Fruit fly (Drosophila melanogaster) whole organism, embryonic: ENCODE measurements around the gene Gr64a.
A peak's percentile ranks its signal among the peaks of the same experiment; 100 is the strongest.

Source experiments
- Abd-B ChIP-seq: fragments of 200-800 bp; sonication (Bioruptor generic); optimal IDR thresholded peaks from 2 replicates; lab custom pipeline; 2018; ENCODE audit warnings: missing biosample characterization, mild to moderate bottlenecking, missing genetic modification characterization, moderate library complexity
- Adf1 ChIP-seq: fragments of 200-800 bp; sonication (Bioruptor generic); IDR thresholded peaks from 2 replicates; pipeline ENCODE4 v1.3.6; 2022; ENCODE audit warnings: missing biosample characterization, missing genetic modification characterization
- B-H2 ChIP-seq: fragments of 200-800 bp; sonication (Bioruptor generic); optimal IDR thresholded peaks from 2 replicates; lab custom pipeline; 2018; ENCODE audit warnings: missing biosample characterization, mild to moderate bottlenecking, missing genetic modification characterization
- CG10321 ChIP-seq: fragments of 200-800 bp; sonication (Bioruptor generic); IDR thresholded peaks from 2 replicates; pipeline ENCODE4 v1.3.6; 2022; ENCODE audit warnings: missing biosample characterization, missing genetic modification characterization
- CG11093 ChIP-seq: fragments of 200-800 bp; sonication (Bioruptor generic); IDR thresholded peaks from 3 replicates; pipeline ENCODE4 v1.3.6; 2022; ENCODE audit warnings: missing biosample characterization, missing genetic modification characterization
- CG12942 ChIP-seq: fragments of 200-800 bp; sonication (Bioruptor generic); optimal IDR thresholded peaks from 3 replicates; lab custom pipeline; 2016; ENCODE audit warnings: missing biosample characterization, missing genetic modification characterization
- CG13424 ChIP-seq: fragments of 200-800 bp; sonication (Bioruptor generic); optimal IDR thresholded peaks from 2 replicates; lab custom pipeline; 2019; ENCODE audit warnings: missing biosample characterization, mild to moderate bottlenecking, missing genetic modification characterization, moderate library complexity
- CG14014 ChIP-seq: fragments of 200-800 bp; sonication (Bioruptor generic); IDR thresholded peaks from 2 replicates; pipeline ENCODE4 v1.3.6; 2022; ENCODE audit warnings: missing biosample characterization, missing genetic modification characterization
- CG1832 ChIP-seq: fragments of 200-800 bp; sonication (Bioruptor generic); optimal IDR thresholded peaks from 2 replicates; lab custom pipeline; 2017; ENCODE audit warnings: missing biosample characterization, mild to moderate bottlenecking, missing genetic modification characterization, inconsistent platforms
- CG2120 ChIP-seq: fragments of 200-800 bp; sonication (Bioruptor generic); optimal IDR thresholded peaks from 3 replicates; lab custom pipeline; 2016; ENCODE audit warnings: missing biosample characterization, missing genetic modification characterization
- CG2875 ChIP-seq: fragments of 200-800 bp; sonication (Bioruptor generic); optimal IDR thresholded peaks from 2 replicates; lab custom pipeline; 2017; ENCODE audit warnings: missing biosample characterization, mild to moderate bottlenecking, missing genetic modification characterization, missing genetic modification reagents
- CG5953 ChIP-seq: fragments of 200-800 bp; sonication (Bioruptor generic); IDR thresholded peaks from 2 replicates; pipeline ENCODE4 v1.3.6; 2022; ENCODE audit warnings: missing biosample characterization, missing genetic modification characterization
- CG6175 ChIP-seq: fragments of 200-800 bp; sonication (Bioruptor generic); IDR thresholded peaks from 3 replicates; pipeline ENCODE4 v1.3.6; 2022; ENCODE audit warnings: missing biosample characterization, missing genetic modification characterization
- CG7357 ChIP-seq: fragments of 200-800 bp; sonication (Bioruptor generic); IDR thresholded peaks from 3 replicates; pipeline ENCODE4 v1.3.6; 2022; ENCODE audit warnings: missing biosample characterization, missing genetic modification characterization
- CG7745 ChIP-seq: fragments of 200-800 bp; sonication (Bioruptor generic); optimal IDR thresholded peaks from 2 replicates; lab custom pipeline; 2018; ENCODE audit warnings: missing biosample characterization, mild to moderate bottlenecking, missing genetic modification characterization, moderate library complexity
- CG7963 ChIP-seq: fragments of 200-800 bp; sonication (Bioruptor generic); IDR thresholded peaks from 3 replicates; pipeline ENCODE4 v1.3.6; 2022; ENCODE audit warnings: missing biosample characterization, missing genetic modification characterization; ENCODE audit not compliant: partially characterized antibody
- CG8290 ChIP-seq, 3 experiments: fragments of 200-800 bp; sonication (Bioruptor generic); optimal IDR thresholded peaks; 2 replicates each; lab custom pipeline; 2016 to 2019; ENCODE audit warnings: missing biosample characterization in 3 of 3, missing genetic modification characterization in 3 of 3, mild to moderate bottlenecking in 2 of 3, moderate library complexity in 1 of 3
- CG9609 ChIP-seq: fragments of 200-800 bp; sonication (Bioruptor generic); optimal IDR thresholded peaks from 3 replicates; lab custom pipeline; 2016; ENCODE audit warnings: missing biosample characterization, missing genetic modification characterization
- Doc2 ChIP-seq: fragments of 200-800 bp; sonication (Bioruptor generic); IDR thresholded peaks from 2 replicates; pipeline ENCODE4 v1.3.6; 2022; ENCODE audit warnings: missing biosample characterization, missing genetic modification characterization
- Ets97D ChIP-seq: fragments of 200-800 bp; sonication (Bioruptor generic); optimal IDR thresholded peaks from 3 replicates; lab custom pipeline; 2016; ENCODE audit warnings: missing biosample characterization, missing genetic modification characterization
- Hmx ChIP-seq: fragments of 200-800 bp; sonication (Bioruptor generic); optimal IDR thresholded peaks from 2 replicates; lab custom pipeline; 2016; ENCODE audit warnings: missing biosample characterization, missing genetic modification characterization
- Hr39 ChIP-seq: fragments of >200 bp; optimal IDR thresholded peaks from 2 replicates; lab custom pipeline; 2017
- Jarid2 ChIP-seq: fragments of 200-800 bp; sonication (Bioruptor generic); optimal IDR thresholded peaks from 3 replicates; lab custom pipeline; 2017; ENCODE audit warnings: mild to moderate bottlenecking, missing biosample characterization, missing genetic modification reagents, missing genetic modification characterization
- Med ChIP-seq: fragments of 200-800 bp; sonication (Bioruptor generic); peaks from one replicate; lab custom pipeline; 2016; ENCODE audit warnings: missing biosample characterization, missing genetic modification characterization, mild to moderate bottlenecking, inconsistent platforms, moderate library complexity
- NC2α ChIP-seq: fragments of 200-800 bp; sonication (Bioruptor generic); optimal IDR thresholded peaks from 2 replicates; lab custom pipeline; 2016; ENCODE audit warnings: missing biosample characterization, missing genetic modification characterization
- NFAT ChIP-seq: fragments of 200-800 bp; sonication (Bioruptor generic); IDR thresholded peaks from 2 replicates; pipeline ENCODE4 v1.3.6; 2022; ENCODE audit warnings: missing biosample characterization, missing genetic modification characterization
- Oaz ChIP-seq: fragments of 200-800 bp; sonication (Bioruptor generic); IDR thresholded peaks from 2 replicates; pipeline ENCODE4 v1.3.6; 2022; ENCODE audit warnings: missing biosample characterization, missing genetic modification characterization
- Rfx ChIP-seq: fragments of 200-800 bp; sonication (Bioruptor generic); IDR thresholded peaks from 2 replicates; pipeline ENCODE4 v1.3.6; 2022; ENCODE audit warnings: missing biosample characterization, missing genetic modification characterization
- Scr ChIP-seq: fragments of 200-800 bp; sonication (Bioruptor generic); IDR thresholded peaks from 2 replicates; pipeline ENCODE4 v1.3.6; 2022; ENCODE audit warnings: missing biosample characterization, missing genetic modification characterization; ENCODE audit not compliant: partially characterized antibody
- Sry-β ChIP-seq: fragments of 200-800 bp; sonication (Bioruptor generic); optimal IDR thresholded peaks from 2 replicates; lab custom pipeline; 2018; ENCODE audit warnings: missing biosample characterization, mild to moderate bottlenecking, missing genetic modification characterization, moderate library complexity
- abd-A ChIP-seq: fragments of 200-800 bp; sonication (Bioruptor generic); optimal IDR thresholded peaks from 3 replicates; lab custom pipeline; 2019; ENCODE audit warnings: missing biosample characterization, mild to moderate bottlenecking, missing genetic modification characterization, moderate library complexity
- ash1 ChIP-seq: fragments of 200-800 bp; sonication (Bioruptor generic); optimal IDR thresholded peaks from 2 replicates; lab custom pipeline; 2018; ENCODE audit warnings: missing biosample characterization, mild to moderate bottlenecking, missing genetic modification characterization
- btn ChIP-seq: fragments of 200-800 bp; sonication (Bioruptor generic); optimal IDR thresholded peaks from 2 replicates; lab custom pipeline; 2016; ENCODE audit warnings: missing biosample characterization, missing genetic modification characterization
- cato ChIP-seq: fragments of 200-800 bp; sonication (Bioruptor generic); optimal IDR thresholded peaks from 2 replicates; lab custom pipeline; 2016; ENCODE audit warnings: missing biosample characterization, missing genetic modification characterization, borderline replicate concordance
- crol ChIP-seq: fragments of 200-800 bp; sonication (Bioruptor generic); IDR thresholded peaks from 2 replicates; pipeline ENCODE4 v1.3.6; 2022; ENCODE audit warnings: missing biosample characterization, missing genetic modification characterization
- dan ChIP-seq: fragments of 200-800 bp; sonication (Bioruptor generic); IDR thresholded peaks from 2 replicates; pipeline ENCODE4 v1.3.6; 2022; ENCODE audit warnings: missing biosample characterization, missing genetic modification characterization
- fd102C ChIP-seq: fragments of 200-800 bp; sonication (Bioruptor generic); optimal IDR thresholded peaks from 2 replicates; lab custom pipeline; 2018; ENCODE audit warnings: missing biosample characterization, mild to moderate bottlenecking, missing genetic modification characterization, moderate library complexity
- kah ChIP-seq: fragments of 200-800 bp; sonication (Bioruptor generic); optimal IDR thresholded peaks from 2 replicates; lab custom pipeline; 2018; ENCODE audit warnings: missing biosample characterization, mild to moderate bottlenecking, missing genetic modification characterization
- ken ChIP-seq: fragments of 200-800 bp; sonication (Bioruptor generic); IDR thresholded peaks from 3 replicates; pipeline ENCODE4 v1.3.6; 2022; ENCODE audit warnings: missing biosample characterization, missing genetic modification characterization
- oc ChIP-seq: fragments of 200-800 bp; sonication (Bioruptor generic); optimal IDR thresholded peaks from 2 replicates; lab custom pipeline; 2018; ENCODE audit warnings: missing biosample characterization, mild to moderate bottlenecking, missing genetic modification characterization, moderate library complexity
- pros ChIP-seq: fragments of 200-800 bp; sonication (Bioruptor generic); optimal IDR thresholded peaks from 3 replicates; lab custom pipeline; 2019; ENCODE audit warnings: missing biosample characterization, mild to moderate bottlenecking, missing genetic modification characterization, moderate library complexity
- sc ChIP-seq, 3 experiments: fragments of >200 bp in 2 of 3; fragments of 200-800 bp in 1 of 3; sonication (Bioruptor generic) in 1 of 3; optimal IDR thresholded peaks; 2 replicates in 2 of 3; 3 replicates in 1 of 3; lab custom pipeline; 2017; ENCODE audit warnings: mild to moderate bottlenecking in 1 of 3, missing biosample characterization in 1 of 3, missing genetic modification characterization in 1 of 3, missing genetic modification reagents in 1 of 3
- trh ChIP-seq: fragments of 200-800 bp; sonication (Bioruptor generic); optimal IDR thresholded peaks from 2 replicates; lab custom pipeline; 2016; ENCODE audit warnings: missing biosample characterization, missing genetic modification characterization

The Gr64a gene

dm6 chr3L:3980027-3980426, 46.5 kb upstream of the Gr64a start (continued):
- no peak for TF ChIP-seq Doc2
- TF ChIP-seq CG7963 (GFP tag; lab: Robert Waterston, UW): no peak
- TF ChIP-seq dan: no peak
- no peak for TF ChIP-seq CG13424 (tag; lab: Kevin White, UChicago)
- no peak for TF ChIP-seq btn (GFP tag; lab: Kevin White, UChicago)
- no peak for TF ChIP-seq kah (GFP tag; lab: Kevin White, UChicago)
- TF ChIP-seq CG5953 (GFP tag; lab: Robert Waterston, UW): no peak
- no peak for TF ChIP-seq fd102C (GFP tag; lab: Kevin White, UChicago)
- no peak for TF ChIP-seq Med
- no peak for TF ChIP-seq CG10321 (GFP tag; lab: Robert Waterston, UW)
- peak; percentile 23 for TF ChIP-seq CG1832 (GFP tag; lab: Kevin White, UChicago)
- no peak for TF ChIP-seq NFAT (GFP tag; lab: Robert Waterston, UW)
- TF ChIP-seq CG11093 (GFP tag; lab: Robert Waterston, UW): no peak
- TF ChIP-seq CG6175 (GFP tag; lab: Robert Waterston, UW): no peak
- TF ChIP-seq Scr (GFP tag; lab: Robert Waterston, UW): no peak
- TF ChIP-seq CG14014 (GFP tag; lab: Robert Waterston, UW): no peak
- no peak for TF ChIP-seq CG7745 (tag; lab: Kevin White, UChicago)
- TF ChIP-seq Jarid2 (GFP tag; lab: Kevin White, UChicago): no peak
- TF ChIP-seq Hmx (GFP tag; lab: Kevin White, UChicago): no peak
- no peak for TF ChIP-seq B-H2 (GFP tag; lab: Kevin White, UChicago)
- no peak for TF ChIP-seq CG2875
- no peak for TF ChIP-seq trh (GFP tag; lab: Kevin White, UChicago)
- no peak for TF ChIP-seq CG12942 (GFP tag; lab: Kevin White, UChicago)
- TF ChIP-seq Oaz (GFP tag; lab: Robert Waterston, UW): no peak
- TF ChIP-seq CG2120 (GFP tag; lab: Kevin White, UChicago): no peak
- TF ChIP-seq Hr39 (lab: Kevin White, UChicago): no peak
- TF ChIP-seq pros (GFP tag; lab: Kevin White, UChicago): peak; percentile 64
- no peak for TF ChIP-seq CG9609
- no peak for TF ChIP-seq Rfx (GFP tag; lab: Robert Waterston, UW)
- no peak for TF ChIP-seq Ets97D (GFP tag; lab: Kevin White, UChicago)
- TF ChIP-seq CG8290 (GFP tag; optimal IDR thresholded peaks at IDR 0.05; lab: Kevin White, UChicago): no peak
- TF ChIP-seq CG8290 (tag; optimal IDR thresholded peaks at IDR 0.05; lab: Kevin White, UChicago): no peak
- TF ChIP-seq Sry-β (GFP tag; lab: Kevin White, UChicago): no peak
- no peak for TF ChIP-seq cato
- no peak for TF ChIP-seq Adf1 (GFP tag; lab: Robert Waterston, UW)
- peak; percentile 25; the same call in 1 of the 2 replicates for TF ChIP-seq crol
- TF ChIP-seq ken (GFP tag; lab: Robert Waterston, UW): no peak
- no peak for TF ChIP-seq sc (optimal IDR thresholded peaks at IDR 0.05; lab: Kevin White, UChicago)
- TF ChIP-seq sc (GFP tag; optimal IDR thresholded peaks at IDR 0.05; lab: Kevin White, UChicago): no peak
- no peak for TF ChIP-seq Abd-B (GFP tag; lab: Kevin White, UChicago)
- TF ChIP-seq ash1 (GFP tag; lab: Kevin White, UChicago): no peak
- TF ChIP-seq CG7357 (GFP tag; lab: Robert Waterston, UW): no peak
- TF ChIP-seq oc: no peak
- TF ChIP-seq NC2α: no peak
- TF ChIP-seq abd-A (tag; lab: Kevin White, UChicago): no peak
